Worm (Caenorhabditis elegans) whole organism, young adult: ENCODE data around the gene Y47D7A.3.

Experiments
- F22D6.2 ChIP-seq: sonication (generic microtip); optimal IDR thresholded peaks from 2 replicates; lab custom pipeline; 2016; ENCODE audit warnings: mild to moderate bottlenecking, missing genetic modification characterization, missing compliant biosample characterization
- F39B2.1 ChIP-seq: fragments of 200-800 bp; sonication (Bioruptor generic); IDR thresholded peaks from 2 replicates; pipeline ENCODE4 v1.3.6; 2022; ENCODE audit warnings: missing genetic modification reagents, missing genetic modification characterization, missing compliant biosample characterization
- F55B11.4 ChIP-seq: sonication (generic microtip); optimal IDR thresholded peaks from 2 replicates; lab custom pipeline; 2016; ENCODE audit warnings: missing compliant biosample characterization, missing genetic modification characterization, borderline replicate concordance; ENCODE audit not compliant: insufficient read depth
- F57A8.1 ChIP-seq: fragments of 200-800 bp; sonication (Bioruptor generic); optimal IDR thresholded peaks from 2 replicates; lab custom pipeline; 2018; ENCODE audit warnings: mild to moderate bottlenecking, missing genetic modification characterization, moderate library complexity, missing compliant biosample characterization
- F57C9.4 ChIP-seq: sonication (generic microtip); optimal IDR thresholded peaks from 2 replicates; lab custom pipeline; 2017; ENCODE audit warnings: mild to moderate bottlenecking, missing genetic modification characterization, missing compliant biosample characterization
- T07F8.4 ChIP-seq: sonication (generic microtip); optimal IDR thresholded peaks from 2 replicates; lab custom pipeline; 2016; ENCODE audit warnings: mild to moderate bottlenecking, missing genetic modification characterization, moderate library complexity, missing compliant biosample characterization
- Y79H2A.3 ChIP-seq: fragments of 200-800 bp; sonication (Bioruptor generic); conservative IDR thresholded peaks from 2 replicates; pipeline ENCODE4 v1.3.6; 2022; ENCODE audit warnings: missing genetic modification reagents, missing genetic modification characterization, missing compliant biosample characterization
- ZK185.1 ChIP-seq: sonication (generic microtip); optimal IDR thresholded peaks from 2 replicates; lab custom pipeline; 2016; ENCODE audit warnings: mild to moderate bottlenecking, missing genetic modification characterization, missing compliant biosample characterization; ENCODE audit not compliant: poor library complexity, severe bottlenecking
- athp-1 ChIP-seq: sonication (generic microtip); optimal IDR thresholded peaks from 2 replicates; lab custom pipeline; 2017; ENCODE audit warnings: mild to moderate bottlenecking, missing genetic modification characterization, missing compliant biosample characterization
- attf-5 ChIP-seq: fragments of 200-800 bp; sonication (Bioruptor generic); optimal IDR thresholded peaks from 2 replicates; lab custom pipeline; 2018; ENCODE audit warnings: mild to moderate bottlenecking, missing genetic modification characterization, missing compliant biosample characterization
- ccch-3 ChIP-seq: fragments of 200-800 bp; sonication (Bioruptor generic); optimal IDR thresholded peaks from 2 replicates; lab custom pipeline; 2018; ENCODE audit warnings: mild to moderate bottlenecking, missing genetic modification characterization, missing compliant biosample characterization
- cebp-2 ChIP-seq: fragments of 200-800 bp; sonication (Bioruptor generic); IDR thresholded peaks from 2 replicates; pipeline ENCODE4 v1.3.6; 2022; ENCODE audit warnings: missing genetic modification characterization, missing compliant biosample characterization
- ceh-100 ChIP-seq: fragments of 200-800 bp; sonication (Bioruptor generic); IDR thresholded peaks from 2 replicates; pipeline ENCODE4 v1.3.6; 2022; ENCODE audit warnings: missing genetic modification reagents, missing genetic modification characterization, missing compliant biosample characterization
- ceh-27 ChIP-seq: fragments of 200-800 bp; sonication (Bioruptor generic); optimal IDR thresholded peaks from 2 replicates; lab custom pipeline; 2018; ENCODE audit warnings: mild to moderate bottlenecking, missing genetic modification characterization, moderate library complexity, missing compliant biosample characterization
- ceh-58 ChIP-seq: fragments of 200-800 bp; sonication (Bioruptor generic); IDR thresholded peaks from 2 replicates; pipeline ENCODE4 v1.3.6; 2022; ENCODE audit warnings: missing genetic modification characterization, missing compliant biosample characterization
- ceh-79 ChIP-seq: sonication (generic microtip); optimal IDR thresholded peaks from 2 replicates; lab custom pipeline; 2017; ENCODE audit warnings: mild to moderate bottlenecking, missing genetic modification characterization, missing compliant biosample characterization
- die-1 ChIP-seq: sonication (generic microtip); optimal IDR thresholded peaks from 2 replicates; lab custom pipeline; 2016; ENCODE audit warnings: missing genotype, mild to moderate bottlenecking, missing genetic modification characterization, missing compliant biosample characterization
- efl-1 ChIP-seq: fragments of 150-350 bp; optimal IDR thresholded peaks from 2 replicates; lab custom pipeline; 2014; ENCODE audit warnings: missing biosample characterization, missing genetic modification reagents, missing genetic modification characterization
- ekl-4 ChIP-seq: fragments of 200-800 bp; sonication (Bioruptor generic); IDR thresholded peaks from 2 replicates; pipeline ENCODE4 v1.3.6; 2022; ENCODE audit warnings: missing genetic modification reagents, missing genetic modification characterization, missing compliant biosample characterization
- ets-4 ChIP-seq: fragments of 200-800 bp; sonication (Bioruptor generic); optimal IDR thresholded peaks from 2 replicates; lab custom pipeline; 2018; ENCODE audit warnings: mild to moderate bottlenecking, missing genetic modification characterization, missing compliant biosample characterization
- fkh-3 ChIP-seq: sonication (generic microtip); optimal IDR thresholded peaks from 2 replicates; lab custom pipeline; 2016; ENCODE audit warnings: mild to moderate bottlenecking, missing genetic modification characterization, missing compliant biosample characterization
- let-526 ChIP-seq: fragments of 200-800 bp; sonication (Bioruptor generic); IDR thresholded peaks from 2 replicates; pipeline ENCODE4 v1.3.6; 2022; ENCODE audit warnings: missing genetic modification reagents, missing genetic modification characterization, missing compliant biosample characterization
- lir-1 ChIP-seq: fragments of 200-800 bp; sonication (Bioruptor generic); conservative IDR thresholded peaks from 2 replicates; pipeline ENCODE4 v1.3.6; 2022; ENCODE audit warnings: missing genetic modification reagents, missing genetic modification characterization, missing compliant biosample characterization
- lsl-1 ChIP-seq: fragments of 200-800 bp; sonication (Bioruptor generic); optimal IDR thresholded peaks from 2 replicates; lab custom pipeline; 2018; ENCODE audit warnings: mild to moderate bottlenecking, missing genetic modification characterization, moderate library complexity, missing compliant biosample characterization
- pbrm-1 ChIP-seq: fragments of 200-800 bp; sonication (Bioruptor generic); IDR thresholded peaks from 2 replicates; pipeline ENCODE4 v1.3.6; 2022; ENCODE audit warnings: missing genetic modification reagents, missing genetic modification characterization, missing compliant biosample characterization
- rcor-1 ChIP-seq: fragments of 200-800 bp; sonication (Bioruptor generic); IDR thresholded peaks from 2 replicates; pipeline ENCODE4 v1.3.6; 2022; ENCODE audit warnings: missing genetic modification reagents, missing genetic modification characterization, missing compliant biosample characterization
- sdz-38 ChIP-seq: sonication (generic microtip); optimal IDR thresholded peaks from 2 replicates; lab custom pipeline; 2016; ENCODE audit warnings: missing genotype, missing genetic modification characterization, missing compliant biosample characterization
- snpc-1.3 ChIP-seq: sonication (generic microtip); optimal IDR thresholded peaks from 2 replicates; lab custom pipeline; 2017; ENCODE audit warnings: missing genetic modification characterization, mild to moderate bottlenecking, missing compliant biosample characterization, antibody characterized with exemption, moderate library complexity, missing genotype, missing genetic modification reagents; ENCODE audit not compliant: insufficient read depth
- snpc-4 ChIP-seq, 5 experiments: fragments of 150-350 bp in 1 of 5; sonication (generic microtip) in 4 of 5; optimal IDR thresholded peaks; 2 replicates each; lab custom pipeline; 2014 to 2018; ENCODE audit warnings: missing genetic modification characterization in 5 of 5, missing biosample characterization in 3 of 5, antibody characterized with exemption in 2 of 5, mild to moderate bottlenecking in 2 of 5, missing compliant biosample characterization in 2 of 5, missing genotype in 2 of 5, moderate library complexity in 2 of 5, missing genetic modification reagents in 1 of 5
- tbp1 ChIP-seq: fragments of 200-800 bp; sonication (Bioruptor generic); optimal IDR thresholded peaks from 2 replicates; lab custom pipeline; 2018; ENCODE audit warnings: mild to moderate bottlenecking, missing genetic modification characterization, missing compliant biosample characterization
- unc-130 ChIP-seq: sonication (generic microtip); optimal IDR thresholded peaks from 2 replicates; lab custom pipeline; 2016; ENCODE audit warnings: missing genetic modification reagents, missing genetic modification characterization, missing compliant biosample characterization
- zfh-2 ChIP-seq: fragments of 200-800 bp; sonication (Bioruptor generic); conservative IDR thresholded peaks from 2 replicates; pipeline ENCODE4 v1.3.6; 2022; ENCODE audit warnings: missing genetic modification reagents, missing genetic modification characterization, missing compliant biosample characterization
- zim-3 ChIP-seq: sonication (generic microtip); optimal IDR thresholded peaks from 2 replicates; lab custom pipeline; 2017; ENCODE audit warnings: mild to moderate bottlenecking, missing genetic modification characterization, moderate library complexity, missing compliant biosample characterization
- ztf-18 ChIP-seq: sonication (generic microtip); optimal IDR thresholded peaks from 2 replicates; lab custom pipeline; 2016; ENCODE audit warnings: missing genotype, mild to moderate bottlenecking, missing genetic modification characterization, missing compliant biosample characterization
- ztf-26 ChIP-seq: sonication (generic microtip); optimal IDR thresholded peaks from 2 replicates; lab custom pipeline; 2017; ENCODE audit warnings: missing genetic modification characterization, missing compliant biosample characterization

Gene Y47D7A.3

ce11 chrV:4396257-4396656 is 14.5 kb upstream of the Y47D7A.3 start, which contains the start of gene F13A2.3:
Gene F13A2.3 (minus strand): TSS chrV:4396357.
- TF ChIP-seq F39B2.1 (GFP tag; lab: Robert Waterston, UW) (no peak), athp-1 (tag; lab: Kevin White, UChicago) (no peak), die-1 (no peak), ztf-26 (tag; lab: Kevin White, UChicago) (no peak), lir-1 (GFP tag; lab: Robert Waterston, UW) (no peak), T07F8.4 (no peak), ceh-100 (GFP tag; lab: Robert Waterston, UW) (no peak), ceh-27 (GFP tag; lab: Kevin White, UChicago) (no peak), F22D6.2 (tag; lab: Kevin White, UChicago) (no peak), tbp1 (GFP tag; lab: Kevin White, UChicago) (no peak), F57C9.4 (tag; lab: Kevin White, UChicago) (no peak)

DNA sequence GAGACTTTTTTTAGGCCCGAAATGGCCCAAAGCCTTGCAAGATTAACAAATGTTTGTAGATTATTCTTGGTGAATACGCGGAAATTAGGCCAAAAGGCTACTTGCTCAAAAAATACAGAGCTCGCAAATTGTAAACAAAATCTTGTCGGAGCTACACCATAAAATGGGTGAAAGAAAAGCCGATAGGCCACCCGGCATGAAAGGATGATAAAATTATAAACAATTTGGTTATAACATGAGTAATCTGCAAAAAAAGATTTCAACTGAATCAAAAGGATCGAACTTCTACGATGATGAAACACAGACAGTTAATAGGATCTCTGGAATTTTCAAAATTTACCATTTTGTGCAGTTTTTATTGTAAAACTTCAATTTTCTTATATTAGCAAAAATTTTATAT is 12.6 kb upstream of the Y47D7A.3 start:
- no peak for TF ChIP-seq fkh-3 (tag; lab: Kevin White, UChicago)
- no peak for TF ChIP-seq snpc-1.3 (tag; lab: Kevin White, UChicago)
- TF ChIP-seq cebp-2, result no peak
- TF ChIP-seq ztf-26 (tag; lab: Kevin White, UChicago), result no peak
- no peak for TF ChIP-seq snpc-4 (GFP tag; optimal IDR thresholded peaks at IDR 0.05; lab: Kevin White, UChicago)
- TF ChIP-seq snpc-4 (tag; optimal IDR thresholded peaks at IDR 0.05; lab: Kevin White, UChicago), result no peak
- no peak for TF ChIP-seq Y79H2A.3 (GFP tag; lab: Robert Waterston, UW)
- TF ChIP-seq ccch-3 (GFP tag; lab: Kevin White, UChicago), result no peak
- TF ChIP-seq ceh-100 (GFP tag; lab: Robert Waterston, UW), result no peak
- no peak for TF ChIP-seq ztf-18 (tag; lab: Kevin White, UChicago)

DNA sequence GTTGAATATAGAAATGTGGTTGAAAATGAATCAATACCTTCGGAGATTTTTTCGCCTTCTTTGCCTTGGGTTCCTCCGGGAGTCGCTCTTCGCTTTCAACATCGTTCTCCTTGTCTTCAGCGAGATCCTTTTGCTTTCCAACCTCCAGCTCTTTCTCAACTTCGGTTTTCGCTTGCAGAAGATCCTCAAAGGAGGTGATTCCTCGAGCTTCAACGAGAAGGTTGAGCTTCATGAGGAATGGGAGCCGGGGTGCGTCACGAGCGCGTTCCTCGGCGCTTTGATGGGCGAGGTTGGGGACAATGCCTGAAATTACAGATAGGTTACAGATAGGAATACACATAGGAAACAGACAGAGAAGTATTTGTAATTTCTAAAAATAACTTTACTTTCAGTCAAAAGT is 11.9 kb upstream of the Y47D7A.3 start:
- TF ChIP-seq lsl-1 (GFP tag; lab: Kevin White, UChicago) (no peak), zfh-2 (GFP tag; lab: Robert Waterston, UW) (peak; percentile 65)

DNA sequence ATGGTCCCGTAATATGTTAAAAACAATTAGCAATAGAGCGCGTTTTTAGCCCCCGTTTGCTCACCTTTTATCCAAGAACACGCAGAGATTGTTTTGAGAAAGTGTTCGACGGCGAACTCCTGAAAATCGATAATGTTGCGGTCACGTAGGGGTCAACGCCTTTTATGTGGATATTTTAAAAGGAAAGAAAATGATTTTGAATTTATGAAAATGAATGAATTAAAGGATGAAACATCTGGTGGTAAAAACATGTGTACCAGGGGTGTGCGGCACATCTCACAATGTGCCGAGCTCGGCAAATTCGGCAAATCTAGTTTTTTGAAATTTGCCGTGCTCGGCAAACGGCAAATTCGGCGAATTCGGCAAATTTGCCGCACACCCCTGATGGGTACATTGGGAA is 10.6 kb upstream of the Y47D7A.3 start, which contains the start of gene F13A2.4:
F13A2.4 (minus strand) TSS at position 101 of the 400 bp plus-strand sequence.
- TF ChIP-seq ceh-27 (GFP tag; lab: Kevin White, UChicago) (no peak), ceh-79 (tag; lab: Kevin White, UChicago) (no peak), snpc-4 (GFP tag; optimal IDR thresholded peaks at IDR 0.05; lab: Kevin White, UChicago) (no peak), snpc-4 (tag; optimal IDR thresholded peaks at IDR 0.05; lab: Kevin White, UChicago) (no peak), F55B11.4 (tag; lab: Kevin White, UChicago) (no peak), let-526 (GFP tag; lab: Robert Waterston, UW) (no peak), rcor-1 (GFP tag; lab: Robert Waterston, UW) (no peak), ceh-58 (GFP tag; lab: Robert Waterston, UW) (no peak), zim-3 (tag; lab: Kevin White, UChicago) (no peak), unc-130 (GFP tag; lab: Kevin White, UChicago) (no peak), attf-5 (GFP tag; lab: Kevin White, UChicago) (no peak), efl-1 (GFP tag; lab: Kevin White, UChicago) (no peak), sdz-38 (tag; lab: Kevin White, UChicago) (no peak), ets-4 (GFP tag; lab: Kevin White, UChicago) (no peak), ZK185.1 (tag; lab: Kevin White, UChicago) (no peak), pbrm-1 (no peak), T07F8.4 (no peak), F57A8.1 (no peak), ekl-4 (GFP tag; lab: Robert Waterston, UW) (no peak)
